Fruit fly (Drosophila melanogaster): Measurements from ENCODE around the gene CG8112.

The CG8112 gene

dm6 chr3R:8747871-8748775, 35.4 kb downstream of the CG8112 start (continued):
- TF ChIP-seq CG10631 (GFP tag; optimal IDR thresholded peaks at IDR 0.05) (peak; percentile 72), CG3919 (GFP tag; optimal IDR thresholded peaks at IDR 0.05) (peak; percentile 75), Ets21C (GFP tag; optimal IDR thresholded peaks at IDR 0.05) (peak; percentile 60), acj6 (GFP tag; optimal IDR thresholded peaks at IDR 0.05) (peak; percentile 85), eg (GFP tag; IDR thresholded peaks at IDR 0.05) (peak; percentile 86), CG7368 (GFP tag; optimal IDR thresholded peaks at IDR 0.05) (peak; percentile 69), spab (GFP tag; optimal IDR thresholded peaks at IDR 0.05) (peak; percentile 17), CG15336 (GFP tag; IDR thresholded peaks at IDR 0.05) (peak; percentile 88), Blimp-1 (GFP tag; optimal IDR thresholded peaks at IDR 0.05) (peak; percentile 66), CG11902 (GFP tag; optimal IDR thresholded peaks at IDR 0.05) (peak; percentile 52)

DNA sequence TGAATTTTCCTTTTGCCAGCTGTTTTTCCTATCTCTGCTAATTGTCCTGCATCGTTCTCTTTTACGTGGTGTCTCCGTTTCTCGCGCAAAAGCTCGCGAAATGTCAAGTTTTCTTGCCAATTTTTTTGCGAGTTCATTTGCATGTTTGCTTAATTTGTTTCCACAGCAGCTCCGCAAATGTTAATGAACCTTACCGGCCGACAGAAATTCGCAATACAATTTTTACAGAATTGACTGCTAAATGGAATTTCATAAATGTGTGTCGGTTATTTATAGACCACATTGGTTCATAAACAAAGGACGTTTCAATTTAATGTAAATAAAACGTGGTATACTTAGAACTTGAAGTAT, 36.0 kb downstream of the CG8112 start:
- TF ChIP-seq Lpt (GFP tag; optimal IDR thresholded peaks at IDR 0.05): no peak
- TF ChIP-seq CG9139 (GFP tag; optimal IDR thresholded peaks at IDR 0.05): no peak
- no peak for TF ChIP-seq CG10669 (GFP tag; optimal IDR thresholded peaks at IDR 0.05)
- TF ChIP-seq cyc (GFP tag; optimal IDR thresholded peaks at IDR 0.05): no peak
- no peak for TF ChIP-seq CG4318 (GFP tag; optimal IDR thresholded peaks at IDR 0.05)
- TF ChIP-seq Eip78C (GFP tag): no peak
- no peak for TF ChIP-seq CG8119 (GFP tag; IDR thresholded peaks at IDR 0.05)
- no peak for TF ChIP-seq CG10631 (GFP tag; optimal IDR thresholded peaks at IDR 0.05)
- TF ChIP-seq spab (GFP tag; optimal IDR thresholded peaks at IDR 0.05): no peak
- no peak for TF ChIP-seq Hr4 (GFP tag; optimal IDR thresholded peaks at IDR 0.05)
- TF ChIP-seq Sox102F (GFP tag; optimal IDR thresholded peaks at IDR 0.05): no peak
- TF ChIP-seq CG6808 (GFP tag; optimal IDR thresholded peaks at IDR 0.05): no peak
- TF ChIP-seq CG6854 (GFP tag; optimal IDR thresholded peaks at IDR 0.05): no peak
- no peak for TF ChIP-seq dsx (GFP tag; optimal IDR thresholded peaks at IDR 0.05; ENCODE audit: poor library complexity, severe bottlenecking)
